Worm (Caenorhabditis elegans): ENCODE data around the gene wip-1.

ce11 chrIII:5022964-5023363 is 4.5 kb downstream of the wip-1 start, which contains the start of gene R144.13:
- TF ChIP-seq hlh-13 (GFP tag; optimal IDR thresholded peaks at IDR 0.05) (no peak), T23F11.4 (GFP tag; optimal IDR thresholded peaks at IDR 0.05) (no peak), pqm-1 (tag; optimal IDR thresholded peaks at IDR 0.05) (no peak), unc-3 (GFP tag; conservative IDR thresholded peaks at IDR 0.05) (no peak), unc-3 (tag; optimal IDR thresholded peaks at IDR 0.05) (no peak), ceh-9 (tag; optimal IDR thresholded peaks at IDR 0.05) (no peak), ama-1 (optimal IDR thresholded peaks at IDR 0.05) (no peak), rnt-1 (tag; optimal IDR thresholded peaks at IDR 0.05) (no peak), lin-11 (tag; optimal IDR thresholded peaks at IDR 0.05) (no peak), fkh-6 (tag; optimal IDR thresholded peaks at IDR 0.05) (no peak), che-1 (tag; optimal IDR thresholded peaks at IDR 0.05) (no peak), hlh-30 (tag; optimal IDR thresholded peaks at IDR 0.05; ENCODE audit: insufficient read depth) (no peak), unc-55 (GFP tag; optimal IDR thresholded peaks at IDR 0.05) (no peak), pha-2 (tag; optimal IDR thresholded peaks at IDR 0.05) (no peak)

All from whole organism, late embryonic.